Worm (Caenorhabditis elegans): ENCODE data around the gene idpb-2.

- no peak for TF ChIP-seq alr-1 (tag; optimal IDR thresholded peaks at IDR 0.05; ENCODE audit: borderline replicate concordance)
- TF ChIP-seq ama-1 (optimal IDR thresholded peaks at IDR 0.05) = no peak
- TF ChIP-seq sox-4 (tag; optimal IDR thresholded peaks at IDR 0.05) = no peak
- no peak for TF ChIP-seq skn-1 (tag; optimal IDR thresholded peaks at IDR 0.05)
- no peak for TF ChIP-seq aly-2 (tag; optimal IDR thresholded peaks at IDR 0.05)
- TF ChIP-seq mep-1 (tag; optimal IDR thresholded peaks at IDR 0.05) = no peak
- TF ChIP-seq lir-3 (tag; optimal IDR thresholded peaks at IDR 0.05; ENCODE audit: poor library complexity) = no peak
- TF ChIP-seq unc-98 (GFP tag; IDR thresholded peaks at IDR 0.05) = no peak
- TF ChIP-seq lin-39 (tag; optimal IDR thresholded peaks at IDR 0.05) = no peak
- TF ChIP-seq nhr-237 (tag; optimal IDR thresholded peaks at IDR 0.05) = no peak
- TF ChIP-seq pqm-1 (tag; optimal IDR thresholded peaks at IDR 0.05) = no peak
- no peak for TF ChIP-seq snpc-4 (tag; optimal IDR thresholded peaks at IDR 0.05)
- no peak for TF ChIP-seq elt-3 (tag; optimal IDR thresholded peaks at IDR 0.05)
Observed at ce11 chrII:5083341-5083740, 13.9 kb upstream of the idpb-2 start, which contains the start of gene C04G6.4.

Data from whole organism, L1 larva.